Worm (Caenorhabditis elegans) whole organism, midembryonic: Measurements from ENCODE around the gene F32D1.3.

Experiments used
- T22C8.4 ChIP-seq: fragments of 200-800 bp; sonication (Bioruptor generic); IDR thresholded peaks from 2 replicates; pipeline ENCODE4 v1.3.6; 2022; ENCODE audit warnings: missing genetic modification characterization, missing compliant biosample characterization
- cog-1 ChIP-seq: sonication (generic microtip); optimal IDR thresholded peaks from 2 replicates; lab custom pipeline; 2016; ENCODE audit warnings: missing genetic modification characterization, missing compliant biosample characterization
- flt-1 ChIP-seq: fragments of 200-800 bp; sonication (Bioruptor generic); IDR thresholded peaks from 2 replicates; pipeline ENCODE4 v1.3.6; 2022; ENCODE audit warnings: missing genetic modification characterization, missing compliant biosample characterization
- klf-2 ChIP-seq: fragments of 200-800 bp; sonication (Bioruptor generic); conservative IDR thresholded peaks from 2 replicates; pipeline ENCODE4 v1.3.6; 2022; ENCODE audit warnings: missing genetic modification reagents, missing genetic modification characterization, missing compliant biosample characterization
- med-1 ChIP-seq: sonication (generic microtip); optimal IDR thresholded peaks from 2 replicates; lab custom pipeline; 2017; ENCODE audit warnings: missing genetic modification characterization, mild to moderate bottlenecking, missing compliant biosample characterization, antibody characterized with exemption, missing genetic modification reagents; ENCODE audit not compliant: insufficient read depth
- ref-1 ChIP-seq: fragments of 200-800 bp; sonication (Bioruptor generic); conservative IDR thresholded peaks from 2 replicates; pipeline ENCODE4 v1.3.6; 2022; ENCODE audit warnings: missing genetic modification reagents, missing genetic modification characterization, missing compliant biosample characterization
- tab-1 ChIP-seq: fragments of 200-800 bp; sonication (Bioruptor generic); IDR thresholded peaks from 2 replicates; pipeline ENCODE4 v1.3.6; 2022; ENCODE audit warnings: missing genetic modification characterization, missing compliant biosample characterization
- ztf-23 ChIP-seq: fragments of 200-800 bp; sonication (Bioruptor generic); IDR thresholded peaks from 2 replicates; pipeline ENCODE4 v1.3.6; 2022; ENCODE audit warnings: missing genetic modification reagents, missing genetic modification characterization, missing compliant biosample characterization
- ztf-29 ChIP-seq: fragments of 200-800 bp; sonication (Bioruptor generic); IDR thresholded peaks from 2 replicates; pipeline ENCODE4 v1.3.6; 2022; ENCODE audit warnings: missing genetic modification reagents, missing genetic modification characterization, missing compliant biosample characterization

The F32D1.3 gene

ce11 chrV:4315057-4315456 is 46.3 kb downstream of the F32D1.3 start, which contains the start of gene srh-192:
Gene srh-192, minus strand, starts transcription at chrV:4315157.
- TF ChIP-seq T22C8.4 (GFP tag; lab: Robert Waterston, UW) (no peak), cog-1 (tag; lab: Kevin White, UChicago) (no peak), klf-2 (GFP tag; lab: Robert Waterston, UW) (no peak)

- TF ChIP-seq flt-1 (GFP tag; lab: Robert Waterston, UW) (peak; percentile 47; the same call in 1 of the 2 replicates), T22C8.4 (GFP tag; lab: Robert Waterston, UW) (0 out of 2 replicates have a peak, but pooled peaks have one; percentile 26)
These were observed 51.0 kb downstream of the F32D1.3 start for ce11 chrV:4310414-4310813.

ce11 chrV:4304240-4304639 is 57.1 kb downstream of the F32D1.3 start:
- no peak for TF ChIP-seq ztf-23 (GFP tag; lab: Robert Waterston, UW)
- no peak for TF ChIP-seq tab-1 (GFP tag; lab: Robert Waterston, UW)
- no peak for TF ChIP-seq ref-1 (GFP tag; lab: Robert Waterston, UW)
- TF ChIP-seq ztf-29 (GFP tag; lab: Robert Waterston, UW) = no peak
- TF ChIP-seq med-1 (GFP tag; lab: Kevin White, UChicago) = no peak
- no peak for TF ChIP-seq T22C8.4 (GFP tag; lab: Robert Waterston, UW)
- no peak for TF ChIP-seq flt-1 (GFP tag; lab: Robert Waterston, UW)
- TF ChIP-seq cog-1 (tag; lab: Kevin White, UChicago) = no peak
- no peak for TF ChIP-seq klf-2 (GFP tag; lab: Robert Waterston, UW)

ce11 chrV:4303793-4304192 is 57.6 kb downstream of the F32D1.3 start:
- no peak for TF ChIP-seq ztf-23 (GFP tag; lab: Robert Waterston, UW)
- no peak for TF ChIP-seq flt-1 (GFP tag; lab: Robert Waterston, UW)
- TF ChIP-seq ztf-29 (GFP tag; lab: Robert Waterston, UW) = no peak

ce11 chrV:4302842-4303241 is 58.5 kb downstream of the F32D1.3 start:
- TF ChIP-seq cog-1 (tag; lab: Kevin White, UChicago) (no peak), T22C8.4 (GFP tag; lab: Robert Waterston, UW) (no peak), tab-1 (GFP tag; lab: Robert Waterston, UW) (no peak), klf-2 (GFP tag; lab: Robert Waterston, UW) (no peak), ztf-29 (GFP tag; lab: Robert Waterston, UW) (no peak), med-1 (GFP tag; lab: Kevin White, UChicago) (no peak), flt-1 (GFP tag; lab: Robert Waterston, UW) (no peak), ztf-23 (GFP tag; lab: Robert Waterston, UW) (no peak), ref-1 (GFP tag; lab: Robert Waterston, UW) (no peak)
